Worm (Caenorhabditis elegans) whole organism, L2 larva: ENCODE measurements around the gene uig-1.
A peak's percentile ranks its signal among the peaks of the same experiment; 100 is the strongest.

Experiments used
- F13H6.1 ChIP-seq: sonication (generic microtip); optimal IDR thresholded peaks from 2 replicates; lab custom pipeline; 2016; ENCODE audit warnings: missing genetic modification characterization, missing compliant biosample characterization
- R02D3.7 ChIP-seq: fragments of 150-350 bp; optimal IDR thresholded peaks from 2 replicates; lab custom pipeline; 2014; ENCODE audit warnings: missing biosample characterization, missing genetic modification characterization
- Y55F3AM.14 ChIP-seq: fragments of 200-800 bp; sonication (Bioruptor generic); optimal IDR thresholded peaks from 2 replicates; lab custom pipeline; 2018; ENCODE audit warnings: mild to moderate bottlenecking, missing genetic modification characterization, missing compliant biosample characterization
- ZK546.5 ChIP-seq: sonication (generic microtip); optimal IDR thresholded peaks from 2 replicates; lab custom pipeline; 2017; ENCODE audit warnings: missing biosample characterization, missing genetic modification characterization
- alr-1 ChIP-seq: fragments of 150-350 bp; optimal IDR thresholded peaks from 2 replicates; lab custom pipeline; 2014; ENCODE audit warnings: missing biosample characterization, missing genetic modification characterization
- aly-2 ChIP-seq: fragments of 150-350 bp; optimal IDR thresholded peaks from 2 replicates; lab custom pipeline; 2014; ENCODE audit warnings: missing biosample characterization, missing genetic modification characterization
- blmp-1 ChIP-seq: sonication (generic microtip); optimal IDR thresholded peaks from 2 replicates; lab custom pipeline; 2017; ENCODE audit warnings: missing genetic modification characterization, mild to moderate bottlenecking, missing compliant biosample characterization, antibody characterized with exemption, moderate library complexity; ENCODE audit not compliant: insufficient read depth
- ceh-82 ChIP-seq: fragments of 150-350 bp; optimal IDR thresholded peaks from 2 replicates; lab custom pipeline; 2014; ENCODE audit warnings: missing biosample characterization, missing genetic modification characterization
- crh-2 ChIP-seq: sonication (generic microtip); optimal IDR thresholded peaks from 2 replicates; lab custom pipeline; 2017; ENCODE audit warnings: missing biosample characterization, missing genetic modification characterization
- elt-1 ChIP-seq: fragments of 150-350 bp; optimal IDR thresholded peaks from 2 replicates; lab custom pipeline; 2014; ENCODE audit warnings: missing biosample characterization, missing genetic modification characterization
- fos-1 ChIP-seq: fragments of 150-350 bp; optimal IDR thresholded peaks from 2 replicates; lab custom pipeline; 2014; ENCODE audit warnings: missing biosample characterization, missing genetic modification characterization
- gmeb-1 ChIP-seq: fragments of 150-350 bp; optimal IDR thresholded peaks from 2 replicates; lab custom pipeline; 2014; ENCODE audit warnings: missing biosample characterization, missing genetic modification characterization
- lin-11 ChIP-seq: fragments of 150-350 bp; sonication (generic microtip); optimal IDR thresholded peaks from 2 replicates; lab custom pipeline; 2014; ENCODE audit warnings: missing biosample characterization, missing genetic modification characterization, inconsistent platforms, mixed read lengths
- lin-13 ChIP-seq: fragments of 150-350 bp; optimal IDR thresholded peaks from 2 replicates; lab custom pipeline; 2014; ENCODE audit warnings: missing biosample characterization, missing genetic modification reagents, missing genetic modification characterization
- lin-39 ChIP-seq: fragments of 150-350 bp; optimal IDR thresholded peaks from 2 replicates; lab custom pipeline; 2014; ENCODE audit warnings: missing biosample characterization, missing genetic modification reagents, missing genetic modification characterization
- lsy-2 ChIP-seq, 2 experiments: fragments of 150-350 bp in 1 of 2; sonication (generic microtip) in 1 of 2; optimal IDR thresholded peaks; 2 replicates each; lab custom pipeline; 2014 to 2017; ENCODE audit warnings: missing biosample characterization in 2 of 2, missing genetic modification characterization in 2 of 2
- mbf-1 ChIP-seq: sonication (generic microtip); optimal IDR thresholded peaks from 2 replicates; lab custom pipeline; 2017; ENCODE audit warnings: missing biosample characterization, missing genetic modification characterization
- mdl-1 ChIP-seq, 2 experiments: fragments of 150-350 bp in 1 of 2; sonication (generic microtip) in 1 of 2; optimal IDR thresholded peaks; 2 replicates each; lab custom pipeline; 2017; ENCODE audit warnings: missing biosample characterization in 2 of 2, missing genetic modification characterization in 2 of 2
- nhr-11 ChIP-seq: fragments of 150-350 bp; optimal IDR thresholded peaks from 2 replicates; lab custom pipeline; 2014; ENCODE audit warnings: missing biosample characterization, missing genetic modification characterization
- nhr-12 ChIP-seq: fragments of 150-350 bp; optimal IDR thresholded peaks from 2 replicates; lab custom pipeline; 2014; ENCODE audit warnings: missing biosample characterization, missing genetic modification characterization
- nhr-21 ChIP-seq: fragments of 150-350 bp; optimal IDR thresholded peaks from 2 replicates; lab custom pipeline; 2014; ENCODE audit warnings: missing biosample characterization, missing genetic modification characterization
- nhr-23 ChIP-seq: fragments of 150-350 bp; optimal IDR thresholded peaks from 2 replicates; lab custom pipeline; 2014; ENCODE audit warnings: missing biosample characterization, missing genetic modification reagents, missing genetic modification characterization
- nhr-25 ChIP-seq: fragments of 150-350 bp; sonication (generic microtip); optimal IDR thresholded peaks from 3 replicates; lab custom pipeline; 2014; ENCODE audit warnings: missing biosample characterization, missing genetic modification characterization
- nhr-6 ChIP-seq: fragments of 150-350 bp; optimal IDR thresholded peaks from 2 replicates; lab custom pipeline; 2014; ENCODE audit warnings: missing biosample characterization, missing genetic modification characterization
- nhr-77 ChIP-seq: fragments of 150-350 bp; optimal IDR thresholded peaks from 2 replicates; lab custom pipeline; 2014; ENCODE audit warnings: missing biosample characterization, missing genetic modification characterization
- peb-1 ChIP-seq: fragments of 150-350 bp; optimal IDR thresholded peaks from 2 replicates; lab custom pipeline; 2014; ENCODE audit warnings: missing biosample characterization, missing genetic modification characterization
- sem-4 ChIP-seq: fragments of 150-350 bp; optimal IDR thresholded peaks from 2 replicates; lab custom pipeline; 2014; ENCODE audit warnings: missing biosample characterization, missing genetic modification reagents, missing genetic modification characterization
- skn-1 ChIP-seq: sonication (generic microtip); optimal IDR thresholded peaks from 2 replicates; lab custom pipeline; 2017; ENCODE audit warnings: missing biosample characterization, missing genetic modification characterization
- sma-3 ChIP-seq: sonication (generic microtip); optimal IDR thresholded peaks from 2 replicates; lab custom pipeline; 2016; ENCODE audit warnings: missing genetic modification reagents, missing genetic modification characterization, missing compliant biosample characterization
- sma-9 ChIP-seq, 2 experiments: fragments of 150-350 bp in 1 of 2; sonication (generic microtip) in 1 of 2; optimal IDR thresholded peaks; 2 replicates each; lab custom pipeline; 2014 to 2016; ENCODE audit warnings: missing genetic modification characterization in 2 of 2, mild to moderate bottlenecking in 1 of 2, missing biosample characterization in 1 of 2, missing compliant biosample characterization in 1 of 2, missing genetic modification reagents in 1 of 2, moderate library complexity in 1 of 2
- unc-39 ChIP-seq: fragments of 150-350 bp; optimal IDR thresholded peaks from 2 replicates; lab custom pipeline; 2014; ENCODE audit warnings: missing biosample characterization, missing genetic modification characterization
- unc-55 ChIP-seq: fragments of 150-350 bp; sonication (generic microtip); optimal IDR thresholded peaks from 3 replicates; lab custom pipeline; 2014; ENCODE audit warnings: missing biosample characterization, missing genetic modification reagents, missing genetic modification characterization
- zag-1 ChIP-seq: fragments of 150-350 bp; optimal IDR thresholded peaks from 2 replicates; lab custom pipeline; 2014; ENCODE audit warnings: missing biosample characterization, missing genetic modification characterization
- ztf-1 ChIP-seq: fragments of 200-800 bp; sonication (Bioruptor generic); conservative IDR thresholded peaks from 2 replicates; pipeline ENCODE4 v1.3.6; 2022; ENCODE audit warnings: missing genetic modification characterization, missing compliant biosample characterization
- ztf-11 ChIP-seq: sonication (generic microtip); optimal IDR thresholded peaks from 2 replicates; lab custom pipeline; 2017; ENCODE audit warnings: missing biosample characterization, missing genetic modification characterization
- ztf-4 ChIP-seq: fragments of 150-350 bp; optimal IDR thresholded peaks from 2 replicates; lab custom pipeline; 2014; ENCODE audit warnings: missing biosample characterization, missing genetic modification characterization

Gene uig-1

DNA sequence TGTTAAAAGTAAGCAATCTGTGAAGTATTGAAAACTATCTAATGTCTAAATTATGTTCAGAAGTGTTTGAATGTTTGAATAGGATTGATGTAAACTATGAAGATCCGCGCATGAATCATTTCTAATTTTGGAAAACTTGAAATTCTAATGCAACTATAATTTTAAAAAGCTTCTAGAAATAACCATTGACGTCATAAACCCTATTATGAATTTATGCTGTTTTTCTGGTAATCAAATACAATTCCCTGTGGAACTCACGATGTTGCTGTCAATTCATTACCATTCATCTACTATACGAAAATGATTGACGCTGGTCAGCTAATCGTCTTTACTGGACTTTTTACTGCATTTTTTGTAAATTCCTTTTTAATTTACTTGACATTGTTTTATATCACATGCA lies 31.7 kb upstream of the uig-1 start, which contains the start of gene str-37:
Gene str-37, plus strand, starts transcription at position 301 of the 400 bp plus-strand sequence.
- TF ChIP-seq peb-1 (tag; lab: Kevin White, UChicago) = no peak
- no peak for TF ChIP-seq nhr-11
- TF ChIP-seq unc-39 (tag; lab: Kevin White, UChicago) = no peak
- TF ChIP-seq ZK546.5 (tag; lab: Kevin White, UChicago) = no peak
- TF ChIP-seq nhr-21 (tag; lab: Kevin White, UChicago) = no peak
- TF ChIP-seq aly-2 (tag; lab: Kevin White, UChicago) = no peak
- no peak for TF ChIP-seq lin-13 (GFP tag; lab: Kevin White, UChicago)
- TF ChIP-seq nhr-6 (tag; lab: Kevin White, UChicago) = no peak
- no peak for TF ChIP-seq gmeb-1 (tag; lab: Kevin White, UChicago)
- TF ChIP-seq Y55F3AM.14 (GFP tag; lab: Kevin White, UChicago) = no peak
- TF ChIP-seq unc-55 (GFP tag; lab: Kevin White, UChicago) = no peak

DNA sequence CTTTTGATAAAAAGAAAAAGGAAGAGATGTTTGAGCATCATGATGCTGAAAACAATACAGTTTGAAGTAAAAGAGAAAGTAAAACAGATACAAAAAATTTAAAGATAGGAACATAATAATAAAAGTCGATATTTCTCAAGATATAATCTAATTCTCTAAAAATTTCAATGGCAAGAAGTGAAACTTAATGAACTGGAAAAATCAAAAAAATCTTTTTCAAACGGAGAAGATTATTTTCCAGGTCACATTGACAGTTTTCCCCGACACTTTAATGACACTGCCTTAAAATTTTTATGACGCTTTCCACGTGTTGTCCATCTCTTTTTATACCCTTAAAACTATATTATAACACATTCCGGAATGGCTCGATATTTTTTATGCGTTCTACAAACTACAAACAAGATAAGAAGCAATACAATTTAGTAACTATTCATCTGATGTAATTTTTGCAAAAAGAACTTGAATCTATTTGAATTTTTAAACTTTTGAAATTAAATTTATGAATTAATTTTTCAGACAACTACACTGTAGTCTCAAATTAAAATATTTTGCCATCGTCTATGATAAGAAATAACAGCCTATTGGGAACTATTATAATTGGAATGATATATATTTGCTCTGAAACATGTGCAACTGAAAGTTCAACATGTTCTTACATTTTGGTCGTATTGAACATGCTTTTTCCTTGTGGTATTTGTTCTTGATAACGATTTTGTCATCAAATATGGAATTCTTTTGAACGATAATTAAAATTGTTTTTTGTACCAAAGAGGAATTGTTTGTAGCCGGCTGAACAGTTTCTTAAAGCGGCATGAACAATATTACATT lies 29.4 kb upstream of the uig-1 start, which contains the start of gene C50B6.7:
Gene C50B6.7, minus strand, starts transcription at position 51 of the 828 bp plus-strand sequence.
- TF ChIP-seq unc-39 (tag; lab: Kevin White, UChicago) (no peak), zag-1 (tag; lab: Kevin White, UChicago) (no peak), nhr-21 (tag; lab: Kevin White, UChicago) (no peak), sma-9 (GFP tag; optimal IDR thresholded peaks at IDR 0.05; lab: Kevin White, UChicago) (peak; percentile 1), sma-9 (tag; optimal IDR thresholded peaks at IDR 0.05; lab: Kevin White, UChicago) (no peak), fos-1 (tag; lab: Kevin White, UChicago) (peak; percentile 36), elt-1 (tag; lab: Kevin White, UChicago) (no peak)

DNA sequence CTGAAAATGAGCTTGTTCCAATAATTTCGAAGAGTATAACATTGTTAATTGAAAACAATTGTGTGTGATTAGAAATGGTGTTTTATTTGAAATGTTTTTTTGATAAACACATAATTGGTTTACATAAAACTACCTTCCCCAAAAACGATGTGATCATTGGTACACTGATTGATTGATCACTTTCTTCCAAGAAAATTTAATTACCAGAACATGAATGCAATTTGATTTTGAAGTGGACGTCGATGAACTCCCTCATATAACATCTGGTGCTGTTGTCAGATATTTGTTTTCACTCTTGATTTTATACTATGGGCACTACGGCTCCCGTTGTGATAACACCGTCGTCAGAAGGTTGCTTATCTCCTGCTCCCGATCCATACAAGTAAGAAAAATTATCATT lies 24.9 kb upstream of the uig-1 start, which contains the start of gene srh-15:
Gene srh-15, plus strand, starts transcription at position 301 of the 400 bp plus-strand sequence.
- TF ChIP-seq lin-39 (no peak), alr-1 (tag; lab: Kevin White, UChicago) (no peak), sem-4 (no peak), mdl-1 (tag; optimal IDR thresholded peaks at IDR 0.05; lab: Kevin White, UChicago) (no peak), sma-3 (no peak), aly-2 (tag; lab: Kevin White, UChicago) (no peak), lsy-2 (tag; optimal IDR thresholded peaks at IDR 0.05; lab: Kevin White, UChicago) (no peak), unc-39 (tag; lab: Kevin White, UChicago) (no peak), ztf-4 (no peak), mbf-1 (no peak), skn-1 (tag; lab: Kevin White, UChicago) (no peak), nhr-77 (no peak), ztf-1 (no peak), nhr-23 (no peak), ztf-11 (tag; lab: Kevin White, UChicago) (no peak), sma-9 (GFP tag; optimal IDR thresholded peaks at IDR 0.05; lab: Kevin White, UChicago) (no peak), sma-9 (tag; optimal IDR thresholded peaks at IDR 0.05; lab: Kevin White, UChicago) (no peak)

- TF ChIP-seq elt-1 (tag; lab: Kevin White, UChicago) (no peak), nhr-25 (no peak), ZK546.5 (tag; lab: Kevin White, UChicago) (no peak), crh-2 (no peak), lin-11 (tag; lab: Kevin White, UChicago) (no peak), R02D3.7 (tag; lab: Kevin White, UChicago) (no peak), gmeb-1 (tag; lab: Kevin White, UChicago) (no peak), nhr-77 (no peak), mdl-1 (tag; optimal IDR thresholded peaks at IDR 0.05; lab: Kevin White, UChicago) (no peak), ztf-4 (no peak), mbf-1 (no peak), sma-3 (no peak), nhr-12 (tag; lab: Kevin White, UChicago) (no peak), lin-39 (no peak), fos-1 (tag; lab: Kevin White, UChicago) (no peak), blmp-1 (tag; lab: Kevin White, UChicago) (no peak), ceh-82 (no peak), F13H6.1 (tag; lab: Kevin White, UChicago) (no peak), lin-13 (GFP tag; lab: Kevin White, UChicago) (no peak)
Measured at ce11 chrV:13317911-13318502, 22.2 kb upstream of the uig-1 start, which contains the start of the genes col-161 and srh-18. TSS of gene col-161 (minus strand) at chrV:13318011. TSS of gene srh-18 (plus strand) at chrV:13318452.
